Worm (Caenorhabditis elegans) whole organism, young adult: ENCODE measurements around the gene R09A8.5.

Experiments
- B0019.2 ChIP-seq: fragments of 200-800 bp; sonication (Bioruptor generic); conservative IDR thresholded peaks from 2 replicates; pipeline ENCODE4 v1.3.6; 2022; ENCODE audit warnings: missing genetic modification reagents, missing genetic modification characterization, missing compliant biosample characterization
- T07F8.4 ChIP-seq: sonication (generic microtip); optimal IDR thresholded peaks from 2 replicates; lab custom pipeline; 2016; ENCODE audit warnings: mild to moderate bottlenecking, missing genetic modification characterization, moderate library complexity, missing compliant biosample characterization
- Y67H2A.10 ChIP-seq: fragments of 200-800 bp; sonication (Bioruptor generic); conservative IDR thresholded peaks from 2 replicates; pipeline ENCODE4 v1.3.6; 2022; ENCODE audit warnings: missing genetic modification reagents, missing genetic modification characterization, missing compliant biosample characterization
- ama-1 ChIP-seq, 3 experiments: fragments of 150-350 bp in 1 of 3; sonication (generic microtip) in 2 of 3; optimal IDR thresholded peaks; 2 replicates each; lab custom pipeline; 2014 to 2018; ENCODE audit warnings: missing biosample characterization in 2 of 3, missing genetic modification characterization in 2 of 3, missing genetic modification reagents in 2 of 3
- ceh-79 ChIP-seq: sonication (generic microtip); optimal IDR thresholded peaks from 2 replicates; lab custom pipeline; 2017; ENCODE audit warnings: mild to moderate bottlenecking, missing genetic modification characterization, missing compliant biosample characterization
- dpl-1 ChIP-seq: fragments of 150-350 bp; optimal IDR thresholded peaks from 2 replicates; lab custom pipeline; 2014; ENCODE audit warnings: missing biosample characterization, missing genetic modification reagents, missing genetic modification characterization
- hsf-1 ChIP-seq: fragments of 200-800 bp; sonication (Bioruptor generic); IDR thresholded peaks from 2 replicates; pipeline ENCODE4 v1.3.6; 2022; ENCODE audit warnings: missing genetic modification reagents, missing genetic modification characterization, missing compliant biosample characterization
- nhr-179 ChIP-seq: sonication (generic microtip); optimal IDR thresholded peaks from 2 replicates; lab custom pipeline; 2016; ENCODE audit warnings: mild to moderate bottlenecking, missing genetic modification characterization, missing compliant biosample characterization
- pha-4 ChIP-seq: fragments of 150-350 bp; sonication (generic microtip); optimal IDR thresholded peaks from 2 replicates; lab custom pipeline; 2014; ENCODE audit warnings: missing biosample characterization, missing genetic modification reagents, missing genetic modification characterization
- sea-2 ChIP-seq: fragments of 200-800 bp; sonication (Bioruptor generic); IDR thresholded peaks from 2 replicates; pipeline ENCODE4 v1.3.6; 2022; ENCODE audit warnings: missing genetic modification characterization, missing compliant biosample characterization
- somi-1 ChIP-seq: fragments of 200-800 bp; sonication (Bioruptor generic); optimal IDR thresholded peaks from 2 replicates; lab custom pipeline; 2018; ENCODE audit warnings: mild to moderate bottlenecking, missing genetic modification characterization, missing compliant biosample characterization

DNA sequence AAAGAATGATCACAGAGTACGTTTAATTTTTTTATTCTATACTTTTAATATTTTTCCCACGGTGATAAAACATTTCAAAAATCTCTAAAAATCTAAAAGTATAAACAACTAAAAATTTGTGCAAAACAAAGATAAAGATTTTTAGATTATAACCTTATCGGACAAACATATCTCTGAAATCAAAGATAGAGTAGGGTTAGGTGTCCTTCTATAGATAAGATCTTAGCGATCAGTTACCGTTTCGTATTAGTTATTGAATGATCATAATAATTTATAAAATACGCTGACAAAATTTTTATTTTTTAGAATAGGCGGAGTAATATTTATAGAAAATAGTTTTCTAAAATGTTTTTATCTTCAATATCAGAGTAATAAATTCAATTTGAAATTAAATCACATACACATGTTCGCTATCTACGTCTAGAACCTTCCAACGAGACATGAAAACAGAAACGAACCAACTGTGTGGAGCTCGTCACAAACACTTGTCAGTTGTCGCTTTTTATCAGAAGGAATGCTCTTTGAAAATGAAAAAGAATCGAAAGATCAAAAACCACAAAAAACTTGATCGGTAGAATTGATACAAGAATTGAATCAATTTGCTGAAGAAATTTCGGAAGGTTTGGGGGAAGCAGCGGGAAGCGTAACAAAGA lies 31.4 kb upstream of the R09A8.5 start:
- TF ChIP-seq B0019.2: no peak
- TF ChIP-seq hsf-1 (GFP tag; lab: Robert Waterston, UW): 0 out of 2 replicates have a peak, but pooled peaks have one; percentile 28
- no peak for TF ChIP-seq ama-1 (optimal IDR thresholded peaks at IDR 0.05; lab: Kevin White, UChicago)
- no peak for TF ChIP-seq ama-1 (GFP tag; optimal IDR thresholded peaks at IDR 0.05; lab: Kevin White, UChicago)
- no peak for TF ChIP-seq dpl-1
- no peak for TF ChIP-seq nhr-179 (tag; lab: Kevin White, UChicago)
- TF ChIP-seq ceh-79: no peak
- no peak for TF ChIP-seq sea-2 (GFP tag; lab: Robert Waterston, UW)
- TF ChIP-seq T07F8.4: no peak
- no peak for TF ChIP-seq pha-4
- TF ChIP-seq somi-1 (GFP tag; lab: Kevin White, UChicago): no peak
- no peak for TF ChIP-seq Y67H2A.10 (GFP tag; lab: Robert Waterston, UW)
